Worm (Caenorhabditis elegans) whole organism, dauer: ENCODE measurements around the gene ugt-14.
"Not testable (repeated sequence)": the region's sequence is repeated elsewhere in the genome, so short reads cannot be mapped to it uniquely, and the experiment has no call there.

Source experiments
- unc-62 ChIP-seq: sonication (generic microtip); optimal IDR thresholded peaks from 2 replicates; lab custom pipeline; 2017; ENCODE audit warnings: missing biosample characterization, missing genetic modification reagents, missing genetic modification characterization

ugt-14 gene

ce11 chrV:4890781-4891180 lies 15.3 kb upstream of the ugt-14 start:
- TF ChIP-seq unc-62 (GFP tag; lab: Kevin White, UChicago): no peak

- TF ChIP-seq unc-62 (GFP tag; lab: Kevin White, UChicago): no peak
Measured at ce11 chrV:4891305-4891704, 14.7 kb upstream of the ugt-14 start.

ce11 chrV:4894971-4895370 lies 11.1 kb upstream of the ugt-14 start, which contains the start of gene ugt-11:
ugt-11 (minus strand) TSS chrV:4895071.
- TF ChIP-seq unc-62 (GFP tag; lab: Kevin White, UChicago): no peak

ce11 chrV:4895744-4896143 lies 10.3 kb upstream of the ugt-14 start, which contains the start of gene ugt-9:
ugt-9 (plus strand) TSS chrV:4896048.
- TF ChIP-seq unc-62 (GFP tag; lab: Kevin White, UChicago): no peak

- TF ChIP-seq unc-62 (GFP tag; lab: Kevin White, UChicago): not testable (repeated sequence)
Measured at ce11 chrV:4900020-4900419, 6.0 kb upstream of the ugt-14 start, which contains the start of gene ugt-10. ugt-10 (minus strand) TSS chrV:4900120.

- TF ChIP-seq unc-62 (GFP tag; lab: Kevin White, UChicago): no peak
Measured at ce11 chrV:4901074-4901473, 5.0 kb upstream of the ugt-14 start, which contains the start of gene ugt-67. ugt-67 (plus strand) TSS chrV:4901374.

- TF ChIP-seq unc-62 (GFP tag; lab: Kevin White, UChicago): no peak
Measured at ce11 chrV:4903696-4904095, 2.4 kb upstream of the ugt-14 start, which contains the start of gene ugt-8. ugt-8 (plus strand) TSS chrV:4903930.

- TF ChIP-seq unc-62 (GFP tag; lab: Kevin White, UChicago): no peak
Measured at ce11 chrV:4908591-4908990, 2.5 kb downstream of the ugt-14 start, which contains the start of gene ugt-13. ugt-13 (plus strand) TSS chrV:4908884.

ce11 chrV:4912313-4912712 lies 6.3 kb downstream of the ugt-14 start, which contains the start of gene H23N18.5:
H23N18.5 (minus strand) TSS chrV:4912381.
- TF ChIP-seq unc-62 (GFP tag; lab: Kevin White, UChicago): no peak

ce11 chrV:4913853-4914252 lies 7.8 kb downstream of the ugt-14 start:
- no peak for TF ChIP-seq unc-62 (GFP tag; lab: Kevin White, UChicago)

- TF ChIP-seq unc-62 (GFP tag; lab: Kevin White, UChicago): no peak
Measured at ce11 chrV:4914879-4915278, 8.8 kb downstream of the ugt-14 start, which contains the start of gene H23N18.6. H23N18.6 (minus strand) TSS chrV:4915079.

- TF ChIP-seq unc-62 (GFP tag; lab: Kevin White, UChicago): no peak
Measured at ce11 chrV:4918091-4918624, 12.1 kb downstream of the ugt-14 start, which contains the start of gene C02E7.7. C02E7.7 (minus strand) TSS chrV:4918574.

- TF ChIP-seq unc-62 (GFP tag; lab: Kevin White, UChicago): no peak
Measured at ce11 chrV:4918664-4919257, 12.7 kb downstream of the ugt-14 start, which contains the start of gene C02E7.6. C02E7.6 (plus strand) TSS chrV:4919207.

ce11 chrV:4920690-4921152 lies 14.7 kb downstream of the ugt-14 start, which contains the start of the genes C02E7.8 and srh-23:
C02E7.8 (minus strand) TSS chrV:4920790.
srh-23 (plus strand) TSS chrV:4921102.
- no peak for TF ChIP-seq unc-62 (GFP tag; lab: Kevin White, UChicago)

- no peak for TF ChIP-seq unc-62 (GFP tag; lab: Kevin White, UChicago)
Measured at ce11 chrV:4922024-4922423, 16.0 kb downstream of the ugt-14 start, which contains the start of gene srh-22. srh-22 (plus strand) TSS chrV:4922324.

ce11 chrV:4924618-4925017 lies 18.6 kb downstream of the ugt-14 start, which contains the start of gene srh-20:
srh-20 (plus strand) TSS chrV:4924918.
- TF ChIP-seq unc-62 (GFP tag; lab: Kevin White, UChicago): no peak
